Worm (Caenorhabditis elegans): ENCODE data around the gene dsh-2.

The dsh-2 gene

DNA sequence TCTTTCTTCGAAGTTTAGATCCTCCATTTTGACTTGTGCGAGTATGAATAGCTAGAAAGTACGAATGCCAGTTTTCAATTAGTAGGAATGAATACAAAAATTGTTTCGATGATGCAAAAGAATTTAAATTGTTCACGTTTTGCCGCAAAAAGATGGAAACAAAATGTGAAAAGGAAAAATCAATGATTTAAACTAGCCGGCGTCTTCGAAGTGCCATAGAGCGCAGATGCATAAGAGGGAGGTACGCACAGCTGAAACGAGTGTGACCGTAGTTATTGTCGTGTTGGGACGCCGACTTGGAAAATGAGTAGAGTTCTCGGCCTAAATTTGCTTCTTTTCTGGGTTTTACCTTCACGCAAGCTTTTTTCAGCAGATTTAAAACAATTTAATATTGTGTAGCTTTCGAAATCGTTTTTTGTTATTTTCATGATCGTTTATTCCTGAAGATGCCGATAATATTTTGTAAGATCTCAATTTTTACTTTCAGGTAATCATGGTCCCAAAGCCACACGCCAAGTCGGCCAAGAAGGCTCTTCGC, 25.8 kb downstream of the dsh-2 start, which contains the start of the genes ify-1 and rpl-22:
TSS of gene ify-1 (minus strand) at position 51 of the 538 bp plus-strand sequence.
TSS of gene rpl-22 (plus strand) at position 488 of the 538 bp plus-strand sequence.
- TF ChIP-seq hlh-17 (GFP tag; optimal IDR thresholded peaks at IDR 0.05; ENCODE audit: borderline replicate concordance) (no peak), C04F5.9 (tag; optimal IDR thresholded peaks at IDR 0.05) (peak; percentile 80), alr-1 (tag; optimal IDR thresholded peaks at IDR 0.05; ENCODE audit: borderline replicate concordance) (no peak), unc-86 (tag; optimal IDR thresholded peaks at IDR 0.05) (peak; percentile 88), C34B4.2 (tag; optimal IDR thresholded peaks at IDR 0.05) (no peak), sup-37 (GFP tag; optimal IDR thresholded peaks at IDR 0.05) (peak; percentile 51), fos-1 (tag; optimal IDR thresholded peaks at IDR 0.05) (peak; percentile 86), unc-30 (tag; optimal IDR thresholded peaks at IDR 0.05) (no peak), lin-13 (GFP tag; optimal IDR thresholded peaks at IDR 0.05) (peak; percentile 93), ztf-4 (tag; optimal IDR thresholded peaks at IDR 0.05) (peak; percentile 88), isw-1 (GFP tag; IDR thresholded peaks at IDR 0.05) (peak; percentile 93), zip-4 (GFP tag; optimal IDR thresholded peaks at IDR 0.05) (peak; percentile 78), nhr-85 (tag) (peak; percentile 96), zag-1 (tag; optimal IDR thresholded peaks at IDR 0.05) (peak; percentile 17), lsy-2 (tag; optimal IDR thresholded peaks at IDR 0.05) (peak; percentile 99 to 100), C16A3.4 (tag; optimal IDR thresholded peaks at IDR 0.05) (peak; percentile 98), swsn-7 (tag; optimal IDR thresholded peaks at IDR 0.05) (peak; percentile 93), unc-98 (GFP tag; IDR thresholded peaks at IDR 0.05) (no peak), nhr-84 (tag; optimal IDR thresholded peaks at IDR 0.05) (no peak), egl-27 (tag; optimal IDR thresholded peaks at IDR 0.05) (peak in 1 of 2 experiments; percentile 36), Y116A8C.19 (tag; optimal IDR thresholded peaks at IDR 0.05; ENCODE audit: borderline replicate concordance) (no peak), mab-9 (GFP tag; IDR thresholded peaks at IDR 0.05) (peak; percentile 53; the same call in 1 of the 2 replicates), lir-3 (tag; optimal IDR thresholded peaks at IDR 0.05; ENCODE audit: poor library complexity) (peak; percentile 81), mdl-1 (tag; optimal IDR thresholded peaks at IDR 0.05) (peak in 1 of 2 experiments; percentile 90), dsc-1 (tag; optimal IDR thresholded peaks at IDR 0.05) (peak; percentile 89), skn-1 (tag; optimal IDR thresholded peaks at IDR 0.05) (peak; percentile 95), sox-4 (tag; optimal IDR thresholded peaks at IDR 0.05) (peak; percentile 48), fkh-4 (tag; optimal IDR thresholded peaks at IDR 0.05; ENCODE audit: borderline replicate concordance) (peak; percentile 54), efl-3 (GFP tag; optimal IDR thresholded peaks at IDR 0.05) (no peak), elt-3 (tag; optimal IDR thresholded peaks at IDR 0.05) (peak; percentile 5 to 98 (median 78)), ztf-11 (tag; optimal IDR thresholded peaks at IDR 0.05) (peak in 1 of 2 experiments; percentile 78), efl-1 (optimal IDR thresholded peaks at IDR 0.05) (peak; percentile 95 to 96), efl-1 (GFP tag; optimal IDR thresholded peaks at IDR 0.05 in 1 of 2) (peak; percentile 93 to 99), snpc-4 (tag; optimal IDR thresholded peaks at IDR 0.05) (peak; percentile 93), aly-2 (tag; optimal IDR thresholded peaks at IDR 0.05) (peak; percentile 69), jun-1 (tag; optimal IDR thresholded peaks at IDR 0.05) (peak; percentile 89), nhr-19 (GFP tag; conservative IDR thresholded peaks at IDR 0.05) (peak; percentile 93), F16B12.6 (tag; optimal IDR thresholded peaks at IDR 0.05) (peak; percentile 75), snu-23 (GFP tag; optimal IDR thresholded peaks at IDR 0.05) (peak; percentile 98), aha-1 (tag; optimal IDR thresholded peaks at IDR 0.05) (peak; percentile 36), ceh-82 (tag; optimal IDR thresholded peaks at IDR 0.05) (peak; percentile 89 to 97 (median 94)), fkh-8 (tag; optimal IDR thresholded peaks at IDR 0.05) (peak; percentile 90), nhr-90 (tag; optimal IDR thresholded peaks at IDR 0.05; ENCODE audit: poor library complexity) (peak; percentile 92), tlp-1 (tag; optimal IDR thresholded peaks at IDR 0.05) (no peak), nhr-237 (tag; optimal IDR thresholded peaks at IDR 0.05) (peak; percentile 77), pax-3 (tag; optimal IDR thresholded peaks at IDR 0.05) (peak; percentile 81), grh-1 (GFP tag; IDR thresholded peaks at IDR 0.05) (peak; percentile 92), mep-1 (tag; optimal IDR thresholded peaks at IDR 0.05) (peak; percentile 95), nhr-12 (tag; optimal IDR thresholded peaks at IDR 0.05) (no peak), ets-5 (GFP tag; IDR thresholded peaks at IDR 0.05) (no peak), nhr-77 (tag; optimal IDR thresholded peaks at IDR 0.05) (peak; percentile 95), hpl-2 (GFP tag; optimal IDR thresholded peaks at IDR 0.05) (peak; percentile 75), ama-1 (optimal IDR thresholded peaks at IDR 0.05) (peak; percentile 70)
